Worm (Caenorhabditis elegans) whole organism, L3 larva: ENCODE data around the gene acs-14.

Experiments used
- ZK546.5 ChIP-seq: sonication (generic microtip); optimal IDR thresholded peaks from 2 replicates; lab custom pipeline; 2017; ENCODE audit warnings: missing biosample characterization, missing genetic modification characterization
- nhr-11 ChIP-seq: fragments of 150-350 bp; optimal IDR thresholded peaks from 2 replicates; lab custom pipeline; 2014; ENCODE audit warnings: missing biosample characterization, missing genetic modification characterization
- nhr-28 ChIP-seq: fragments of 150-350 bp; optimal IDR thresholded peaks from 2 replicates; lab custom pipeline; 2014; ENCODE audit warnings: missing biosample characterization, missing genetic modification characterization
- pha-4 ChIP-seq: fragments of 150-350 bp; optimal IDR thresholded peaks from 2 replicates; lab custom pipeline; 2014; ENCODE audit warnings: missing biosample characterization, missing genetic modification reagents, missing genetic modification characterization
- unc-62 ChIP-seq: fragments of 150-350 bp; sonication (generic microtip); optimal IDR thresholded peaks from 4 replicates; lab custom pipeline; 2014; ENCODE audit warnings: missing biosample characterization, missing genetic modification reagents, missing genetic modification characterization
- zag-1 ChIP-seq: fragments of 150-350 bp; optimal IDR thresholded peaks from 2 replicates; lab custom pipeline; 2014; ENCODE audit warnings: missing biosample characterization, missing genetic modification characterization

DNA sequence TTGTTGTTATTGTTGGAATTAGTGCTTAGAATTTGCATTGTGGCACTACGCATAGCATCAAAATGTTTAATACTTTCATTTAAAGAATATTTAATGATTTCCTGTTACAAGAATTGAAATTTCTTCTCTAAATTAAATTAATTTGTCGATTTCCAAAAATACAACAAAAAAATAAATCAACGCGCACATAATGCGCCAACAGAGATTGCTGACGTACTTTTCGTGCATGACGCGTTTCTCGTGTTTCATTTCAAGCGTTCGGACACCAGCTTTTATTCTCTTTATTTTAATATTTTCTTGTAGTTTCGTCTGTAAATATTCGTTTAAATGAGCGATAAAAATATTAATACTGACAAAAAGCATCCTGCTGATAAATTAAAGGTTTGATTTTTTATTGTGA is 5.7 kb downstream of the acs-14 start, which contains the start of gene eif-2Bdelta:
- TF ChIP-seq nhr-28 (tag; lab: Kevin White, UChicago) (no peak), zag-1 (tag; lab: Kevin White, UChicago) (no peak), unc-62 (no peak), pha-4 (peak; percentile 73), ZK546.5 (no peak), nhr-11 (tag; lab: Kevin White, UChicago) (no peak)
